Worm (Caenorhabditis elegans) whole organism, L1 larva: ENCODE results near the gene F28C6.9.
A peak's percentile ranks its signal among the peaks of the same experiment; 100 is the strongest.

Experiments used
- C04F5.9 ChIP-seq: sonication (generic microtip); optimal IDR thresholded peaks from 2 replicates; lab custom pipeline; 2016; ENCODE audit warnings: missing genetic modification characterization, missing compliant biosample characterization
- F16B12.6 ChIP-seq: fragments of 150-350 bp; optimal IDR thresholded peaks from 2 replicates; lab custom pipeline; 2014; ENCODE audit warnings: missing biosample characterization, missing genetic modification characterization
- Y116A8C.19 ChIP-seq: sonication (generic microtip); optimal IDR thresholded peaks from 2 replicates; lab custom pipeline; 2016; ENCODE audit warnings: missing compliant biosample characterization, missing genetic modification characterization, borderline replicate concordance
- aly-2 ChIP-seq: fragments of 150-350 bp; optimal IDR thresholded peaks from 2 replicates; lab custom pipeline; 2014; ENCODE audit warnings: missing biosample characterization, missing genetic modification characterization
- ama-1 ChIP-seq: fragments of 150-350 bp; optimal IDR thresholded peaks from 2 replicates; lab custom pipeline; 2014
- blmp-1 ChIP-seq: fragments of 150-350 bp; optimal IDR thresholded peaks from 2 replicates; lab custom pipeline; 2014; ENCODE audit warnings: missing biosample characterization, missing genetic modification characterization
- ceh-82 ChIP-seq, 3 experiments: fragments of 150-350 bp in 1 of 3; sonication (generic microtip) in 2 of 3; optimal IDR thresholded peaks; 2 replicates each; lab custom pipeline; 2014 to 2017; ENCODE audit warnings: missing biosample characterization in 3 of 3, missing genetic modification characterization in 3 of 3
- ceh-90 ChIP-seq: sonication (generic microtip); optimal IDR thresholded peaks from 2 replicates; lab custom pipeline; 2016; ENCODE audit warnings: missing genetic modification characterization, missing compliant biosample characterization
- dpl-1 ChIP-seq, 3 experiments: fragments of 150-350 bp in 2 of 3; sonication (generic microtip) in 1 of 3; optimal IDR thresholded peaks; 2 replicates each; lab custom pipeline; 2014 to 2017; ENCODE audit warnings: missing biosample characterization in 3 of 3, missing genetic modification characterization in 3 of 3, missing genetic modification reagents in 3 of 3
- efl-1 ChIP-seq, 4 experiments: fragments of 150-350 bp; optimal IDR thresholded peaks in 3 of 4; peaks in 1 of 4; 1 replicate in 1 of 4; 2 replicates in 3 of 4; lab custom pipeline; 2014; ENCODE audit warnings: missing biosample characterization in 2 of 4, missing genetic modification characterization in 2 of 4, missing genetic modification reagents in 2 of 4
- egl-13 ChIP-seq: sonication (generic microtip); optimal IDR thresholded peaks from 2 replicates; lab custom pipeline; 2016; ENCODE audit warnings: missing genotype, missing genetic modification reagents, missing genetic modification characterization, missing compliant biosample characterization
- egl-27 ChIP-seq, 2 experiments: fragments of 150-350 bp in 1 of 2; sonication (generic microtip); optimal IDR thresholded peaks; 3 replicates each; lab custom pipeline; 2017 to 2018; ENCODE audit warnings: missing biosample characterization in 2 of 2, missing genetic modification characterization in 2 of 2, missing genetic modification reagents in 2 of 2
- elt-2 ChIP-seq: sonication (generic microtip); optimal IDR thresholded peaks from 2 replicates; lab custom pipeline; 2016; ENCODE audit warnings: missing genetic modification characterization, mild to moderate bottlenecking, inconsistent platforms, missing compliant biosample characterization, missing genetic modification reagents
- elt-3 ChIP-seq, 6 experiments: fragments of 150-350 bp in 1 of 6; sonication (generic microtip); optimal IDR thresholded peaks; 2 replicates each; lab custom pipeline; 2017 to 2018; ENCODE audit warnings: missing biosample characterization in 6 of 6, missing genetic modification characterization in 6 of 6, inconsistent platforms in 1 of 6
- hlh-4 ChIP-seq: sonication (generic microtip); optimal IDR thresholded peaks from 2 replicates; lab custom pipeline; 2016; ENCODE audit warnings: mild to moderate bottlenecking, missing genetic modification characterization, missing compliant biosample characterization
- irx-1 ChIP-seq: sonication (generic microtip); optimal IDR thresholded peaks from 2 replicates; lab custom pipeline; 2016; ENCODE audit warnings: missing genetic modification characterization, missing compliant biosample characterization
- jun-1 ChIP-seq: fragments of 150-350 bp; optimal IDR thresholded peaks from 2 replicates; lab custom pipeline; 2014; ENCODE audit warnings: missing biosample characterization, missing genetic modification reagents, missing genetic modification characterization
- lin-15B ChIP-seq: fragments of 150-350 bp; sonication (generic microtip); optimal IDR thresholded peaks from 3 replicates; lab custom pipeline; 2014; ENCODE audit warnings: missing biosample characterization, missing genetic modification characterization
- lin-35 ChIP-seq, 2 experiments: fragments of 150-350 bp; optimal IDR thresholded peaks; 2 replicates each; lab custom pipeline; 2014; ENCODE audit warnings: missing biosample characterization in 2 of 2, missing genetic modification characterization in 2 of 2, missing genetic modification reagents in 2 of 2
- lir-3 ChIP-seq: sonication (generic microtip); optimal IDR thresholded peaks from 2 replicates; lab custom pipeline; 2016; ENCODE audit warnings: mild to moderate bottlenecking, missing genetic modification characterization, moderate library complexity, missing compliant biosample characterization; ENCODE audit not compliant: poor library complexity
- lsy-2 ChIP-seq, 2 experiments: fragments of 150-350 bp; optimal IDR thresholded peaks; 2 replicates each; lab custom pipeline; 2014; ENCODE audit warnings: missing biosample characterization in 2 of 2, missing genetic modification characterization in 2 of 2
- mdl-1 ChIP-seq, 2 experiments: fragments of 150-350 bp; optimal IDR thresholded peaks; 2 replicates each; lab custom pipeline; 2014 to 2017; ENCODE audit warnings: missing biosample characterization in 2 of 2, missing genetic modification characterization in 2 of 2, inconsistent platforms in 1 of 2
- mef-2 ChIP-seq: fragments of 150-350 bp; optimal IDR thresholded peaks from 2 replicates; lab custom pipeline; 2014; ENCODE audit warnings: missing biosample characterization, missing genetic modification characterization
- mep-1 ChIP-seq: fragments of 150-350 bp; optimal IDR thresholded peaks from 2 replicates; lab custom pipeline; 2014; ENCODE audit warnings: missing biosample characterization, missing genetic modification characterization
- nhr-11 ChIP-seq: fragments of 150-350 bp; optimal IDR thresholded peaks from 2 replicates; lab custom pipeline; 2014; ENCODE audit warnings: missing biosample characterization, missing genetic modification characterization
- nhr-12 ChIP-seq: sonication (generic microtip); optimal IDR thresholded peaks from 2 replicates; lab custom pipeline; 2017; ENCODE audit warnings: missing biosample characterization, missing genetic modification characterization
- nhr-19 ChIP-seq: fragments of 200-800 bp; sonication (Bioruptor generic); conservative IDR thresholded peaks from 2 replicates; pipeline ENCODE4 v1.3.6; 2022; ENCODE audit warnings: missing genetic modification characterization, missing compliant biosample characterization
- nhr-20 ChIP-seq: sonication (generic microtip); optimal IDR thresholded peaks from 2 replicates; lab custom pipeline; 2016; ENCODE audit warnings: mild to moderate bottlenecking, missing genetic modification characterization, missing compliant biosample characterization
- nhr-237 ChIP-seq: fragments of 150-350 bp; optimal IDR thresholded peaks from 2 replicates; lab custom pipeline; 2014; ENCODE audit warnings: missing biosample characterization, missing genetic modification characterization
- nhr-47 ChIP-seq: sonication (generic microtip); optimal IDR thresholded peaks from 2 replicates; lab custom pipeline; 2016; ENCODE audit warnings: mild to moderate bottlenecking, missing genetic modification characterization, moderate library complexity, missing compliant biosample characterization
- nhr-76 ChIP-seq: sonication (generic microtip); optimal IDR thresholded peaks from 2 replicates; lab custom pipeline; 2017; ENCODE audit warnings: missing biosample characterization, missing genetic modification characterization
- nhr-77 ChIP-seq: fragments of 150-350 bp; optimal IDR thresholded peaks from 2 replicates; lab custom pipeline; 2014; ENCODE audit warnings: missing biosample characterization, missing genetic modification characterization
- nhr-84 ChIP-seq: sonication (generic microtip); optimal IDR thresholded peaks from 2 replicates; lab custom pipeline; 2017; ENCODE audit warnings: missing biosample characterization, missing genetic modification characterization
- pag-3 ChIP-seq: sonication (generic microtip); optimal IDR thresholded peaks from 2 replicates; lab custom pipeline; 2017; ENCODE audit warnings: missing genetic modification characterization, mild to moderate bottlenecking, missing compliant biosample characterization, antibody characterized with exemption, borderline replicate concordance; ENCODE audit not compliant: insufficient read depth
- pax-3 ChIP-seq: fragments of 200-800 bp; sonication (Bioruptor generic); optimal IDR thresholded peaks from 2 replicates; lab custom pipeline; 2018; ENCODE audit warnings: mild to moderate bottlenecking, missing genetic modification characterization, moderate library complexity, missing compliant biosample characterization
- skn-1 ChIP-seq: fragments of 150-350 bp; optimal IDR thresholded peaks from 2 replicates; lab custom pipeline; 2014; ENCODE audit warnings: missing biosample characterization, missing genetic modification characterization
- snu-23 ChIP-seq: sonication (generic microtip); optimal IDR thresholded peaks from 2 replicates; lab custom pipeline; 2016; ENCODE audit warnings: missing genetic modification characterization, missing compliant biosample characterization
- sox-4 ChIP-seq: sonication (generic microtip); optimal IDR thresholded peaks from 2 replicates; lab custom pipeline; 2016; ENCODE audit warnings: missing genetic modification characterization, missing compliant biosample characterization
- sup-37 ChIP-seq: fragments of 200-800 bp; sonication (Bioruptor generic); optimal IDR thresholded peaks from 2 replicates; lab custom pipeline; 2018; ENCODE audit warnings: mild to moderate bottlenecking, missing genetic modification characterization, missing compliant biosample characterization
- swsn-7 ChIP-seq: sonication (generic microtip); optimal IDR thresholded peaks from 2 replicates; lab custom pipeline; 2016; ENCODE audit warnings: missing genetic modification characterization, missing compliant biosample characterization
- tbx-2 ChIP-seq: sonication (generic microtip); optimal IDR thresholded peaks from 2 replicates; lab custom pipeline; 2016; ENCODE audit warnings: missing genetic modification characterization, missing compliant biosample characterization
- tlp-1 ChIP-seq: fragments of 150-350 bp; optimal IDR thresholded peaks from 2 replicates; lab custom pipeline; 2014; ENCODE audit warnings: missing biosample characterization, missing genetic modification characterization
- unc-30 ChIP-seq: sonication (generic microtip); optimal IDR thresholded peaks from 2 replicates; lab custom pipeline; 2017; ENCODE audit warnings: missing biosample characterization, missing genetic modification characterization
- unc-62 ChIP-seq: fragments of 150-350 bp; optimal IDR thresholded peaks from 2 replicates; lab custom pipeline; 2014; ENCODE audit warnings: missing biosample characterization, missing genetic modification reagents, missing genetic modification characterization
- unc-86 ChIP-seq: sonication (generic microtip); optimal IDR thresholded peaks from 2 replicates; lab custom pipeline; 2016; ENCODE audit warnings: missing genetic modification characterization, missing compliant biosample characterization
- unc-98 ChIP-seq: fragments of 200-800 bp; sonication (Bioruptor generic); IDR thresholded peaks from 2 replicates; pipeline ENCODE4 v1.3.6; 2022; ENCODE audit warnings: missing genetic modification characterization, missing compliant biosample characterization
- xbp-1 ChIP-seq: sonication (generic microtip); optimal IDR thresholded peaks from 2 replicates; lab custom pipeline; 2016; ENCODE audit warnings: missing genetic modification characterization, missing compliant biosample characterization
- zag-1 ChIP-seq: fragments of 150-350 bp; optimal IDR thresholded peaks from 2 replicates; lab custom pipeline; 2014; ENCODE audit warnings: missing biosample characterization, missing genetic modification characterization
- ztf-11 ChIP-seq, 2 experiments: sonication (generic microtip); optimal IDR thresholded peaks; 2 replicates each; lab custom pipeline; 2016 to 2017; ENCODE audit warnings: missing genetic modification characterization in 2 of 2, missing biosample characterization in 1 of 2, missing compliant biosample characterization in 1 of 2
- ztf-4 ChIP-seq: fragments of 150-350 bp; optimal IDR thresholded peaks from 2 replicates; lab custom pipeline; 2014; ENCODE audit warnings: missing biosample characterization, missing genetic modification characterization

Gene F28C6.9

DNA sequence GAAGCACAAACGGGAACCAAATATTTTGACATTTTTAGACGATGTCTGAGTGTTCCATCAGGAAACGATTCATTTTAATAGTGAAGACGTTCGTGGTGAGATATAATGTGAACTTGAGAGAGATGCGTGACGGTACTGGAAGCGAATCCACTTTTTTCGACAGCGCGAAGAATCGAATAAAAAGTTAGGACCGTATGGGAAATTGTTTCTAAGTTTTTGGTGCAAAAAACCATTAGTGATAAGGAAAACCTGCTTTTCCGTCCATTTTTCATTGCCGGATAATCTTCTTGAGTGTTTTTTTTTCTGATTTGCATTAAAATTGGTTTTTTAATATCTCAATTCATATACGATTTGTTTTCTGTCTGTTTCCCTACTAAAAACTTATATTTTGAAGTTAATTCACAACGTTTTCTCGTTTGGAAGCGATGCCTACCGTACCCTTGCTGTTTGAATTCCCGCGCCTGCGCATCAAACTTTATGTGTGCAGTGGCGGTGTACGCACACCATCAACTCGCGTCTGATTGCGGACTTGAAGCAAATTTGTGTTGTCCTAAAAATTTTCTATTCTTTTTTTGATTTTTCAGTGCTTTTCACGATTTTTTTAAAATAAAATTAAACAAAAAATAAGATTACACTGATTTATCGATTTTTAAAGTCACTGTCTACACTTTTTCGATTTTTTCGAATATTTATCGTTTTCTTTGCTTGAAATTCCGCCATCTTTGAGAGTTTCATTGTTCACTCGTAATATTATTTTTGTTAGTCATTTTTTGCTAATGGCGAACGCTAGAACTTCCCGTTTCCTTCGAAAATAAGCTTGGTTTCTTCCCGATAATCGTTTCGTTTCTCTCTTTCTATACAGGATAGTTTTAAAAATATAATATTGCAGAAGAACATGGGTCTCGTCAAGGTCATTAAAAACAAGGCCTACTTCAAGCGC is 40.7 kb downstream of the F28C6.9 start, which contains the start of the genes col-38 and rpl-5:
TSS of gene col-38 (minus strand) at position 51 of the 940 bp plus-strand sequence.
TSS of gene rpl-5 (plus strand) at position 890 of the 940 bp plus-strand sequence.
- TF ChIP-seq lsy-2 (tag; optimal IDR thresholded peaks at IDR 0.05; lab: Kevin White, UChicago) (peak; percentile 97 to 99), zag-1 (tag; lab: Kevin White, UChicago) (no peak), nhr-84 (no peak), lin-35 (GFP tag; optimal IDR thresholded peaks at IDR 0.05; lab: Kevin White, UChicago) (peak; percentile 98 to 99), elt-3 (tag; optimal IDR thresholded peaks at IDR 0.05; lab: Kevin White, UChicago) (peak in 4 of 6 experiments; percentile 11 to 91 (median 82)), sox-4 (tag; lab: Kevin White, UChicago) (peak; percentile 30), nhr-47 (tag; lab: Kevin White, UChicago) (peak; percentile 91), pax-3 (peak; percentile 82), nhr-77 (tag; lab: Kevin White, UChicago) (peak; percentile 87), irx-1 (tag; lab: Kevin White, UChicago) (peak; percentile 54), unc-86 (tag; lab: Kevin White, UChicago) (peak; percentile 79), ceh-82 (tag; optimal IDR thresholded peaks at IDR 0.05; lab: Kevin White, UChicago) (peak; percentile 73 to 96 (median 77)), nhr-11 (peak; percentile 54), tlp-1 (tag; lab: Kevin White, UChicago) (no peak), mdl-1 (tag; optimal IDR thresholded peaks at IDR 0.05; lab: Kevin White, UChicago) (peak in 1 of 2 experiments; percentile 85), nhr-20 (tag; lab: Kevin White, UChicago) (peak; percentile 95), sup-37 (GFP tag; lab: Kevin White, UChicago) (no peak), unc-62 (GFP tag; lab: Kevin White, UChicago) (no peak), egl-13 (tag; lab: Kevin White, UChicago) (peak; percentile 74), mep-1 (tag; lab: Kevin White, UChicago) (peak; percentile 98), lin-15B (peak; percentile 94), nhr-76 (tag; lab: Kevin White, UChicago) (no peak), xbp-1 (peak; percentile 95), C04F5.9 (tag; lab: Kevin White, UChicago) (peak; percentile 85), ztf-11 (tag; optimal IDR thresholded peaks at IDR 0.05; lab: Kevin White, UChicago) (peak in 1 of 2 experiments; percentile 56), Y116A8C.19 (tag; lab: Kevin White, UChicago) (no peak), skn-1 (tag; lab: Kevin White, UChicago) (peak; percentile 94), unc-98 (GFP tag; lab: Robert Waterston, UW) (no peak), ceh-90 (tag; lab: Kevin White, UChicago) (peak; percentile 34), tbx-2 (tag; lab: Kevin White, UChicago) (peak; percentile 91), jun-1 (tag; lab: Kevin White, UChicago) (peak; percentile 81), pag-3 (no peak), swsn-7 (tag; lab: Kevin White, UChicago) (peak; percentile 90), elt-2 (peak; percentile 66), hlh-4 (tag; lab: Kevin White, UChicago) (no peak), lir-3 (tag; lab: Kevin White, UChicago) (peak; percentile 73), nhr-237 (tag; lab: Kevin White, UChicago) (peak; percentile 78), unc-30 (no peak), blmp-1 (tag; lab: Kevin White, UChicago) (peak; percentile 86), nhr-19 (peak; percentile 88), mef-2 (tag; lab: Kevin White, UChicago) (peak; percentile 29), F16B12.6 (tag; lab: Kevin White, UChicago) (peak; percentile 98), efl-1 (optimal IDR thresholded peaks at IDR 0.05; lab: Kevin White, UChicago) (peak; percentile 82 to 98), efl-1 (GFP tag; optimal IDR thresholded peaks at IDR 0.05 in 1 of 2; lab: Kevin White, UChicago) (peak; percentile 97 to 100), aly-2 (tag; lab: Kevin White, UChicago) (peak; percentile 30), ama-1 (no peak), dpl-1 (GFP tag; optimal IDR thresholded peaks at IDR 0.05; lab: Kevin White, UChicago) (peak; percentile 97 to 99 (median 97)), nhr-12 (tag; lab: Kevin White, UChicago) (no peak), snu-23 (GFP tag; lab: Kevin White, UChicago) (peak; percentile 95), ztf-4 (tag; lab: Kevin White, UChicago) (peak; percentile 57), egl-27 (tag; optimal IDR thresholded peaks at IDR 0.05; lab: Kevin White, UChicago) (no peak)
